Fruit fly (Drosophila melanogaster) whole organism, embryonic: Measurements from ENCODE around the gene Bsg.
A peak's percentile ranks its signal among the peaks of the same experiment; 100 is the strongest.

Experiments used
- CG10267 ChIP-seq: fragments of 200-800 bp; sonication (Bioruptor generic); optimal IDR thresholded peaks from 2 replicates; lab custom pipeline; 2018; ENCODE audit warnings: missing biosample characterization, mild to moderate bottlenecking, missing genetic modification characterization, moderate library complexity
- CG12104 ChIP-seq: fragments of 200-800 bp; sonication (Bioruptor generic); optimal IDR thresholded peaks from 3 replicates; lab custom pipeline; 2016; ENCODE audit warnings: missing biosample characterization, missing genetic modification characterization
- CG12236 ChIP-seq: fragments of 200-800 bp; sonication (Bioruptor generic); optimal IDR thresholded peaks from 2 replicates; lab custom pipeline; 2016; ENCODE audit warnings: missing biosample characterization, missing genetic modification characterization
- CG12769 ChIP-seq: fragments of 200-800 bp; sonication (Bioruptor generic); optimal IDR thresholded peaks from 2 replicates; lab custom pipeline; 2019; ENCODE audit warnings: missing biosample characterization, mild to moderate bottlenecking, missing genetic modification characterization, moderate library complexity
- CG14050 ChIP-seq: fragments of 200-800 bp; sonication (Bioruptor generic); IDR thresholded peaks from 3 replicates; pipeline ENCODE4 v1.3.6; 2022; ENCODE audit warnings: missing biosample characterization, missing genetic modification characterization
- CG17361 ChIP-seq: fragments of 200-800 bp; sonication (Bioruptor generic); IDR thresholded peaks from 3 replicates; pipeline ENCODE4 v1.3.6; 2022; ENCODE audit warnings: missing biosample characterization, missing genetic modification characterization
- CG17612 ChIP-seq: fragments of 200-800 bp; sonication (Bioruptor generic); IDR thresholded peaks from 2 replicates; pipeline ENCODE4 v1.3.6; 2022; ENCODE audit warnings: missing biosample characterization, missing genetic modification characterization
- CG17829 ChIP-seq: fragments of 200-800 bp; optimal IDR thresholded peaks from 2 replicates; lab custom pipeline; 2019; ENCODE audit warnings: missing biosample characterization, mild to moderate bottlenecking, missing genetic modification characterization, moderate library complexity
- CG17912 ChIP-seq: fragments of 200-800 bp; sonication (Bioruptor generic); optimal IDR thresholded peaks from 2 replicates; lab custom pipeline; 2018; ENCODE audit warnings: missing biosample characterization, mild to moderate bottlenecking, missing genetic modification characterization
- CG2875 ChIP-seq: fragments of 200-800 bp; sonication (Bioruptor generic); optimal IDR thresholded peaks from 2 replicates; lab custom pipeline; 2017; ENCODE audit warnings: missing biosample characterization, mild to moderate bottlenecking, missing genetic modification characterization, missing genetic modification reagents
- CG3065 ChIP-seq: fragments of 200-800 bp; sonication (Bioruptor generic); optimal IDR thresholded peaks from 2 replicates; lab custom pipeline; 2016; ENCODE audit warnings: missing biosample characterization, missing genetic modification characterization
- CG42726 ChIP-seq: fragments of 200-800 bp; sonication (Bioruptor generic); IDR thresholded peaks from 2 replicates; pipeline ENCODE4 v1.3.6; 2022; ENCODE audit warnings: missing biosample characterization, missing genetic modification characterization; ENCODE audit not compliant: partially characterized antibody
- CG5953 ChIP-seq: fragments of 200-800 bp; sonication (Bioruptor generic); IDR thresholded peaks from 2 replicates; pipeline ENCODE4 v1.3.6; 2022; ENCODE audit warnings: missing biosample characterization, missing genetic modification characterization
- CG7271 ChIP-seq: fragments of 200-800 bp; sonication (Bioruptor generic); optimal IDR thresholded peaks from 2 replicates; lab custom pipeline; 2018; ENCODE audit warnings: missing biosample characterization, mild to moderate bottlenecking, missing genetic modification characterization, moderate library complexity
- CG7928 ChIP-seq: fragments of 200-800 bp; sonication (Bioruptor generic); optimal IDR thresholded peaks from 2 replicates; lab custom pipeline; 2017; ENCODE audit warnings: missing biosample characterization, mild to moderate bottlenecking, missing genetic modification characterization
- CG7987 ChIP-seq: fragments of 200-800 bp; sonication (Bioruptor generic); optimal IDR thresholded peaks from 2 replicates; lab custom pipeline; 2018; ENCODE audit warnings: missing biosample characterization, mild to moderate bottlenecking, missing genetic modification characterization, moderate library complexity
- CG9817 ChIP-seq: fragments of 200-800 bp; sonication (Bioruptor generic); optimal IDR thresholded peaks from 2 replicates; lab custom pipeline; 2018; ENCODE audit warnings: missing biosample characterization, mild to moderate bottlenecking, missing genetic modification characterization, moderate library complexity
- CG9932 ChIP-seq: fragments of 200-800 bp; sonication (Bioruptor generic); IDR thresholded peaks from 2 replicates; pipeline ENCODE4 v1.3.6; 2022; ENCODE audit warnings: missing biosample characterization, missing genetic modification characterization
- Doc2 ChIP-seq: fragments of 200-800 bp; sonication (Bioruptor generic); IDR thresholded peaks from 2 replicates; pipeline ENCODE4 v1.3.6; 2022; ENCODE audit warnings: missing biosample characterization, missing genetic modification characterization
- Doc3 ChIP-seq: fragments of 200-800 bp; sonication (Bioruptor generic); IDR thresholded peaks from 3 replicates; pipeline ENCODE4 v1.3.6; 2022; ENCODE audit warnings: missing biosample characterization, missing genetic modification characterization; ENCODE audit not compliant: partially characterized antibody
- HLHmδ ChIP-seq: fragments of 200-800 bp; sonication (Bioruptor generic); optimal IDR thresholded peaks from 2 replicates; lab custom pipeline; 2018; ENCODE audit warnings: missing biosample characterization, mild to moderate bottlenecking, missing genetic modification characterization, moderate library complexity
- Hey ChIP-seq: fragments of 200-800 bp; sonication (Bioruptor generic); optimal IDR thresholded peaks from 3 replicates; lab custom pipeline; 2018; ENCODE audit warnings: missing biosample characterization, mild to moderate bottlenecking, missing genetic modification characterization
- Hmx ChIP-seq: fragments of 200-800 bp; sonication (Bioruptor generic); optimal IDR thresholded peaks from 2 replicates; lab custom pipeline; 2016; ENCODE audit warnings: missing biosample characterization, missing genetic modification characterization
- Hr51 ChIP-seq, 2 experiments: fragments of 200-800 bp; sonication (Bioruptor generic); optimal IDR thresholded peaks; 2 replicates in 1 of 2; 3 replicates in 1 of 2; lab custom pipeline; 2016 to 2018; ENCODE audit warnings: missing biosample characterization in 2 of 2, missing genetic modification characterization in 2 of 2, mild to moderate bottlenecking in 1 of 2, moderate library complexity in 1 of 2
- Lhr ChIP-seq: fragments of 200-800 bp; sonication (Bioruptor generic); optimal IDR thresholded peaks from 3 replicates; lab custom pipeline; 2017; ENCODE audit warnings: mild to moderate bottlenecking, missing biosample characterization, missing genetic modification reagents, missing genetic modification characterization
- Lim3 ChIP-seq: fragments of 200-800 bp; sonication (Bioruptor generic); IDR thresholded peaks from 2 replicates; pipeline ENCODE4 v1.3.6; 2022; ENCODE audit warnings: missing biosample characterization, missing genetic modification characterization
- Myb ChIP-seq: fragments of 200-800 bp; sonication (Bioruptor generic); optimal IDR thresholded peaks from 2 replicates; lab custom pipeline; 2016; ENCODE audit warnings: missing biosample characterization, missing genetic modification characterization
- NK7.1 ChIP-seq: fragments of 200-800 bp; sonication (Bioruptor generic); optimal IDR thresholded peaks from 3 replicates; lab custom pipeline; 2016; ENCODE audit warnings: missing biosample characterization, missing genetic modification characterization
- Neu2 ChIP-seq: fragments of 200-800 bp; sonication (Bioruptor generic); optimal IDR thresholded peaks from 3 replicates; lab custom pipeline; 2016; ENCODE audit warnings: missing biosample characterization, missing genetic modification characterization, borderline replicate concordance
- Side ChIP-seq: fragments of 200-800 bp; sonication (Bioruptor generic); optimal IDR thresholded peaks from 2 replicates; lab custom pipeline; 2016; ENCODE audit warnings: missing biosample characterization, missing genetic modification characterization
- Usf ChIP-seq: fragments of 200-800 bp; sonication (Bioruptor generic); optimal IDR thresholded peaks from 2 replicates; lab custom pipeline; 2017; ENCODE audit warnings: missing genotype, missing biosample characterization, missing genetic modification characterization
- al ChIP-seq: fragments of 200-800 bp; sonication (Bioruptor generic); IDR thresholded peaks from 2 replicates; pipeline ENCODE4 v1.3.6; 2022; ENCODE audit warnings: missing biosample characterization, missing genetic modification characterization
- az2 ChIP-seq: fragments of 200-800 bp; sonication (Bioruptor generic); optimal IDR thresholded peaks from 3 replicates; lab custom pipeline; 2016; ENCODE audit warnings: missing biosample characterization, missing genetic modification characterization
- bigmax ChIP-seq: fragments of 200-800 bp; sonication (Bioruptor generic); optimal IDR thresholded peaks from 2 replicates; lab custom pipeline; 2018; ENCODE audit warnings: missing biosample characterization, mild to moderate bottlenecking, missing genetic modification characterization
- btn ChIP-seq: fragments of 200-800 bp; sonication (Bioruptor generic); optimal IDR thresholded peaks from 2 replicates; lab custom pipeline; 2016; ENCODE audit warnings: missing biosample characterization, missing genetic modification characterization
- danr ChIP-seq: fragments of 200-800 bp; sonication (Bioruptor generic); IDR thresholded peaks from 2 replicates; pipeline ENCODE4 v1.3.6; 2022; ENCODE audit warnings: missing biosample characterization, missing genetic modification characterization
- eyg ChIP-seq: fragments of 200-800 bp; sonication (Bioruptor generic); optimal IDR thresholded peaks from 3 replicates; lab custom pipeline; 2016; ENCODE audit warnings: missing biosample characterization, missing genetic modification characterization
- fru ChIP-seq: fragments of >200 bp; optimal IDR thresholded peaks from 2 replicates; lab custom pipeline; 2017
- gem ChIP-seq: fragments of 200-800 bp; sonication (Bioruptor generic); optimal IDR thresholded peaks from 2 replicates; lab custom pipeline; 2019; ENCODE audit warnings: missing biosample characterization, mild to moderate bottlenecking, missing genetic modification characterization, moderate library complexity
- gt ChIP-seq: fragments of 200-800 bp; sonication (Bioruptor generic); IDR thresholded peaks from 2 replicates; pipeline ENCODE4 v1.3.6; 2022; ENCODE audit warnings: missing biosample characterization, missing genetic modification characterization
- mld ChIP-seq: fragments of 200-800 bp; sonication (Bioruptor generic); IDR thresholded peaks from 3 replicates; pipeline ENCODE4 v1.3.6; 2022; ENCODE audit warnings: missing biosample characterization, missing genetic modification characterization; ENCODE audit not compliant: partially characterized antibody
- nerfin-2 ChIP-seq: fragments of 200-800 bp; sonication (Bioruptor generic); IDR thresholded peaks from 2 replicates; pipeline ENCODE4 v1.3.6; 2022; ENCODE audit warnings: missing biosample characterization, missing genetic modification characterization; ENCODE audit not compliant: partially characterized antibody
- org-1 ChIP-seq: fragments of 200-800 bp; sonication (Bioruptor generic); optimal IDR thresholded peaks from 2 replicates; lab custom pipeline; 2017; ENCODE audit warnings: missing biosample characterization, missing genetic modification characterization
- pum ChIP-seq: fragments of 200-800 bp; sonication (Bioruptor generic); optimal IDR thresholded peaks from 2 replicates; lab custom pipeline; 2016; ENCODE audit warnings: missing biosample characterization, missing genetic modification characterization
- sima ChIP-seq: fragments of 200-800 bp; sonication (Bioruptor generic); optimal IDR thresholded peaks from 2 replicates; lab custom pipeline; 2016; ENCODE audit warnings: missing biosample characterization, missing genetic modification characterization
- slp2 ChIP-seq: fragments of 200-800 bp; sonication (Bioruptor generic); optimal IDR thresholded peaks from 2 replicates; lab custom pipeline; 2016; ENCODE audit warnings: missing biosample characterization, missing genetic modification characterization
- tup ChIP-seq: fragments of 200-800 bp; sonication (Bioruptor generic); optimal IDR thresholded peaks from 2 replicates; lab custom pipeline; 2016; ENCODE audit warnings: missing biosample characterization, mild to moderate bottlenecking, missing genetic modification characterization, moderate library complexity
- twi ChIP-seq: fragments of 200-800 bp; optimal IDR thresholded peaks from 2 replicates; lab custom pipeline; 2019; ENCODE audit warnings: missing biosample characterization, mild to moderate bottlenecking, missing genetic modification characterization, moderate library complexity
- vvl ChIP-seq: fragments of 200-800 bp; sonication (Bioruptor generic); IDR thresholded peaks from 2 replicates; pipeline ENCODE4 v1.3.6; 2022; ENCODE audit warnings: missing biosample characterization, missing genetic modification characterization
- wek ChIP-seq: fragments of 200-800 bp; sonication (Bioruptor generic); optimal IDR thresholded peaks from 3 replicates; lab custom pipeline; 2018; ENCODE audit warnings: missing biosample characterization, mild to moderate bottlenecking, missing genetic modification characterization, moderate library complexity

The Bsg gene

DNA sequence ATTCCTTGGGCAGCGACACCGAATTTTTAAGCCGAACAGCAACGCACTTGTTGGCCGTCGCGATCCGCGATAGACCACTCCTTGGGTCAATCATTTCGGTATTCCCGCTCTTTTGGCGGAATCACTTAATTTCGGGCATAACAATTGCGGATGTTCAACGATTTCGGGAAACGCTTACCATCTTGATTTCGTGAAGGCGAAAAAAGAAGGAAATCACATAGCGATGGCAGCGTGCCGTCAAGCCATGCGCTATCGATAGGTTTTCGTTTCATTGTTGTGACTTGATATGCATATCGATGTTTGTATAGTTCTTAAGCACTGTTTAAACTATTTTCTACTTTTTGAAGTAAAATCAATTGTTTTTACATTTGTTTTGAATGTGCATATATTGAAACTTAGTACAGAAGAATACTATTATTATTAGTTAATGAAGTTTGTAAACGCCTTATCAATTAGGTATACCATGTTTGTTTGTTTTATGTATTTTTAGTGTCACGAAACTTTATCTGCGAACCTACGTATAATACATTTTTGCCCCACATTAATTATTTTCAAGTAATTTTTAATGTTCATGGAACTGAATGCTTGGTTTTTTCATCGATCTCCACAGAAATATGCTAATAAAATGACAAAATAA is 40.5 kb upstream of the Bsg start, which contains the start of gene RpL36A (continued):
- TF ChIP-seq gem (tag; lab: Kevin White, UChicago), result no peak
- peak; percentile 4 for TF ChIP-seq bigmax
- peak; percentile 83; the same call in 2 of the 3 replicates for TF ChIP-seq mld
- TF ChIP-seq CG12236, result peak; percentile 48
- TF ChIP-seq vvl (GFP tag; lab: Robert Waterston, UW), result peak; percentile 74
- TF ChIP-seq CG10267, result peak; percentile 63
- peak; percentile 69 for TF ChIP-seq nerfin-2 (GFP tag; lab: Robert Waterston, UW)
- TF ChIP-seq CG17361 (GFP tag; lab: Robert Waterston, UW), result no peak; the same call in 2 of the 3 replicates
- no peak for TF ChIP-seq Lim3 (GFP tag; lab: Robert Waterston, UW)
- TF ChIP-seq Usf (GFP tag; lab: Kevin White, UChicago), result peak; percentile 21
- TF ChIP-seq slp2 (GFP tag; lab: Kevin White, UChicago), result peak; percentile 33
- no peak for TF ChIP-seq Myb (GFP tag; lab: Kevin White, UChicago)
- no peak for TF ChIP-seq gt (GFP tag; lab: Robert Waterston, UW)
- peak; percentile 82 for TF ChIP-seq wek
- peak; percentile 52 for TF ChIP-seq HLHmδ
- no peak for TF ChIP-seq tup
- TF ChIP-seq pum (GFP tag; lab: Kevin White, UChicago), result no peak
- peak; percentile 42 for TF ChIP-seq NK7.1 (GFP tag; lab: Kevin White, UChicago)
- TF ChIP-seq CG12104 (GFP tag; lab: Kevin White, UChicago), result peak; percentile 57
- peak; percentile 58; the same call in 2 of the 3 replicates for TF ChIP-seq CG14050
- TF ChIP-seq CG3065 (GFP tag; lab: Kevin White, UChicago), result no peak
- 0 out of 2 replicates have a peak, but pooled peaks have one; percentile 23 for TF ChIP-seq al
- TF ChIP-seq Side (GFP tag; lab: Kevin White, UChicago), result peak; percentile 61
- no peak; the same call in 1 of the 2 replicates for TF ChIP-seq CG5953
- TF ChIP-seq danr, result no peak
- peak; percentile 62 for TF ChIP-seq CG2875
- peak; percentile 70 for TF ChIP-seq Doc3 (GFP tag; lab: Robert Waterston, UW)
- TF ChIP-seq Doc2, result no peak
- no peak for TF ChIP-seq Hmx
- TF ChIP-seq CG9817 (tag; lab: Kevin White, UChicago), result peak; percentile 57
- TF ChIP-seq CG12769, result no peak
- TF ChIP-seq CG7928 (GFP tag; lab: Kevin White, UChicago), result no peak
- peak; percentile 43 for TF ChIP-seq org-1
- TF ChIP-seq az2, result no peak
- TF ChIP-seq CG42726, result peak; percentile 97
- no peak for TF ChIP-seq fru (lab: Kevin White, UChicago)
- peak; percentile 29 to 47 for TF ChIP-seq Hr51 (GFP tag; optimal IDR thresholded peaks at IDR 0.05; lab: Kevin White, UChicago)
- TF ChIP-seq CG17912 (GFP tag; lab: Kevin White, UChicago), result peak; percentile 72
- peak; percentile 49 for TF ChIP-seq eyg
- TF ChIP-seq CG7271 (tag; lab: Kevin White, UChicago), result no peak
- TF ChIP-seq Hey, result no peak
- no peak for TF ChIP-seq Neu2
- peak; percentile 16 for TF ChIP-seq Lhr
- peak; percentile 4 for TF ChIP-seq twi (tag; lab: Kevin White, UChicago)
- TF ChIP-seq btn (GFP tag; lab: Kevin White, UChicago), result no peak
- peak; percentile 75 for TF ChIP-seq CG9932 (GFP tag; lab: Robert Waterston, UW)
- peak; percentile 78 for TF ChIP-seq CG7987
- TF ChIP-seq CG17829 (tag; lab: Kevin White, UChicago), result peak; percentile 10
- TF ChIP-seq CG17612 (GFP tag; lab: Robert Waterston, UW), result no peak
- TF ChIP-seq sima (GFP tag; lab: Kevin White, UChicago), result no peak
